Fruit fly (Drosophila melanogaster) whole organism, prepupa: ENCODE measurements around the gene CG3764.
A peak's percentile ranks its signal among the peaks of the same experiment; 100 is the strongest.

Experiments
- CG10669 ChIP-seq: fragments of 200-800 bp; sonication (Bioruptor generic); optimal IDR thresholded peaks from 3 replicates; lab custom pipeline; 2018; ENCODE audit warnings: missing biosample characterization, mild to moderate bottlenecking, missing genetic modification characterization, moderate library complexity
- CG11294 ChIP-seq: fragments of 200-800 bp; sonication (Bioruptor generic); IDR thresholded peaks from 2 replicates; pipeline ENCODE4 v1.3.6; 2022; ENCODE audit warnings: missing biosample characterization, missing genetic modification characterization
- CG11762 ChIP-seq: fragments of 200-800 bp; sonication (Bioruptor generic); optimal IDR thresholded peaks from 3 replicates; lab custom pipeline; 2016; ENCODE audit warnings: missing biosample characterization, missing genetic modification characterization; ENCODE audit not compliant: insufficient read depth
- CG11902 ChIP-seq: fragments of 200-800 bp; sonication (Bioruptor generic); optimal IDR thresholded peaks from 3 replicates; lab custom pipeline; 2016; ENCODE audit warnings: missing biosample characterization, missing genetic modification characterization
- CG1621 ChIP-seq: fragments of 200-800 bp; sonication (Bioruptor generic); optimal IDR thresholded peaks from 3 replicates; lab custom pipeline; 2018; ENCODE audit warnings: missing biosample characterization, mild to moderate bottlenecking, missing genetic modification characterization
- Eip93F ChIP-seq: fragments of 200-800 bp; sonication (Bioruptor generic); optimal IDR thresholded peaks from 2 replicates; lab custom pipeline; 2016; ENCODE audit warnings: missing biosample characterization, mild to moderate bottlenecking, missing genetic modification characterization
- Hr38 ChIP-seq: sonication (Bioruptor generic); optimal IDR thresholded peaks from 2 replicates; lab custom pipeline; 2016; ENCODE audit warnings: missing biosample characterization, missing genetic modification characterization
- Hr39 ChIP-seq: fragments of 200-800 bp; sonication (Bioruptor generic); optimal IDR thresholded peaks from 2 replicates; lab custom pipeline; 2016; ENCODE audit warnings: missing biosample characterization, missing genetic modification characterization
- Met ChIP-seq: fragments of 200-800 bp; sonication (Bioruptor generic); optimal IDR thresholded peaks from 3 replicates; lab custom pipeline; 2016; ENCODE audit warnings: missing biosample characterization, missing genetic modification characterization
- OdsH ChIP-seq: fragments of 200-800 bp; sonication (Bioruptor generic); optimal IDR thresholded peaks from 3 replicates; lab custom pipeline; 2016; ENCODE audit warnings: missing biosample characterization, missing genetic modification characterization
- Sox102F ChIP-seq: fragments of 200-800 bp; sonication (Bioruptor generic); optimal IDR thresholded peaks from 2 replicates; lab custom pipeline; 2016; ENCODE audit warnings: missing biosample characterization, mild to moderate bottlenecking, missing genetic modification characterization
- acj6 ChIP-seq: fragments of 200-800 bp; sonication (Bioruptor generic); optimal IDR thresholded peaks from 3 replicates; lab custom pipeline; 2016; ENCODE audit warnings: missing biosample characterization, missing genetic modification characterization
- salr ChIP-seq, 2 experiments: fragments of 200-800 bp; sonication (Bioruptor generic); optimal IDR thresholded peaks; 3 replicates each; lab custom pipeline; 2016 to 2018; ENCODE audit warnings: missing biosample characterization in 2 of 2, missing genetic modification characterization in 2 of 2, mild to moderate bottlenecking in 1 of 2
- vri ChIP-seq: fragments of 200-800 bp; sonication (Bioruptor generic); optimal IDR thresholded peaks from 3 replicates; lab custom pipeline; 2016; ENCODE audit warnings: missing biosample characterization, mild to moderate bottlenecking, missing genetic modification characterization

dm6 chr3L:17009715-17010491, 2.5 kb downstream of the CG3764 start:
- TF ChIP-seq vri (GFP tag; lab: Kevin White, UChicago) (peak; percentile 100), OdsH (GFP tag; lab: Kevin White, UChicago) (peak; percentile 56), Met (GFP tag; lab: Kevin White, UChicago) (peak; percentile 32), Sox102F (GFP tag; lab: Kevin White, UChicago) (peak; percentile 6), CG10669 (peak; percentile 34), acj6 (GFP tag; lab: Kevin White, UChicago) (peak; percentile 29), Eip93F (peak; percentile 21), Hr38 (GFP tag; lab: Kevin White, UChicago) (no peak), Hr39 (peak; percentile 63), CG1621 (tag; lab: Kevin White, UChicago) (peak; percentile 67), CG11294 (GFP tag; lab: Robert Waterston, UW) (no peak), CG11762 (GFP tag; lab: Kevin White, UChicago) (no peak), CG11902 (GFP tag; lab: Kevin White, UChicago) (peak; percentile 12), salr (GFP tag; optimal IDR thresholded peaks at IDR 0.05; lab: Kevin White, UChicago) (peak in 1 of 2 experiments; percentile 14)
